Worm (Caenorhabditis elegans) whole organism, L4 larva: ENCODE results near the gene B0024.11.
A peak's percentile ranks its signal among the peaks of the same experiment; 100 is the strongest.

Source experiments
- F10B5.3 ChIP-seq: sonication (generic microtip); optimal IDR thresholded peaks from 2 replicates; lab custom pipeline; 2016; ENCODE audit warnings: mild to moderate bottlenecking, missing genetic modification characterization, missing compliant biosample characterization
- F49E8.2 ChIP-seq: sonication (generic microtip); optimal IDR thresholded peaks from 2 replicates; lab custom pipeline; 2016; ENCODE audit warnings: missing compliant biosample characterization, mild to moderate bottlenecking, missing genetic modification characterization, borderline replicate concordance
- Y48G9A.11 ChIP-seq: fragments of 200-800 bp; sonication (Bioruptor generic); IDR thresholded peaks from 2 replicates; pipeline ENCODE4 v1.3.6; 2022; ENCODE audit warnings: missing genetic modification reagents, missing genetic modification characterization, missing compliant biosample characterization
- ZK337.2 ChIP-seq: fragments of 200-800 bp; sonication (Bioruptor generic); IDR thresholded peaks from 2 replicates; pipeline ENCODE4 v1.3.6; 2022; ENCODE audit warnings: missing genetic modification reagents, missing genetic modification characterization, missing compliant biosample characterization
- ZK546.5 ChIP-seq, 2 experiments: sonication (generic microtip); optimal IDR thresholded peaks; 2 replicates each; lab custom pipeline; 2017; ENCODE audit warnings: missing biosample characterization in 2 of 2, missing genetic modification characterization in 2 of 2
- ceh-20 ChIP-seq: fragments of 200-800 bp; sonication (Bioruptor generic); IDR thresholded peaks from 2 replicates; pipeline ENCODE4 v1.3.6; 2022; ENCODE audit warnings: missing genetic modification reagents, missing genetic modification characterization, missing compliant biosample characterization
- ceh-32 ChIP-seq: sonication (generic microtip); optimal IDR thresholded peaks from 2 replicates; lab custom pipeline; 2016; ENCODE audit warnings: mild to moderate bottlenecking, missing genetic modification characterization, missing compliant biosample characterization; ENCODE audit not compliant: poor library complexity
- ceh-44 ChIP-seq: fragments of 200-800 bp; sonication (Bioruptor generic); IDR thresholded peaks from 2 replicates; pipeline ENCODE4 v1.3.6; 2022; ENCODE audit warnings: missing genetic modification reagents, missing genetic modification characterization, missing compliant biosample characterization
- ceh-62 ChIP-seq: sonication (generic microtip); optimal IDR thresholded peaks from 2 replicates; lab custom pipeline; 2017; ENCODE audit warnings: missing biosample characterization, missing genetic modification characterization
- cey-2 ChIP-seq: sonication (generic microtip); optimal IDR thresholded peaks from 3 replicates; lab custom pipeline; 2017; ENCODE audit warnings: missing genetic modification characterization, mild to moderate bottlenecking, missing compliant biosample characterization, antibody characterized with exemption, borderline replicate concordance; ENCODE audit not compliant: insufficient read depth
- daf-16 ChIP-seq, 3 experiments: sonication (generic microtip); optimal IDR thresholded peaks; 2 replicates each; lab custom pipeline; 2016 to 2017; ENCODE audit warnings: missing genetic modification characterization in 3 of 3, missing genetic modification reagents in 3 of 3, mild to moderate bottlenecking in 2 of 3, missing compliant biosample characterization in 2 of 3, missing biosample characterization in 1 of 3, moderate library complexity in 1 of 3
- daf-8 ChIP-seq: fragments of 200-800 bp; sonication (Bioruptor generic); IDR thresholded peaks from 2 replicates; pipeline ENCODE4 v1.3.6; 2022; ENCODE audit warnings: missing genetic modification characterization, missing compliant biosample characterization
- dmd-6 ChIP-seq: fragments of 200-800 bp; sonication (Bioruptor generic); IDR thresholded peaks from 2 replicates; pipeline ENCODE4 v1.3.6; 2022; ENCODE audit warnings: missing genetic modification reagents, missing genetic modification characterization, missing compliant biosample characterization
- dmd-8 ChIP-seq: fragments of 200-800 bp; sonication (Bioruptor generic); IDR thresholded peaks from 2 replicates; pipeline ENCODE4 v1.3.6; 2022; ENCODE audit warnings: missing genetic modification characterization, missing compliant biosample characterization
- dmd-9 ChIP-seq: fragments of 200-800 bp; sonication (Bioruptor generic); IDR thresholded peaks from 2 replicates; pipeline ENCODE4 v1.3.6; 2022; ENCODE audit warnings: missing genetic modification reagents, missing genetic modification characterization, missing compliant biosample characterization
- duxl-1 ChIP-seq: sonication (generic microtip); optimal IDR thresholded peaks from 2 replicates; lab custom pipeline; 2016; ENCODE audit warnings: mild to moderate bottlenecking, missing genetic modification characterization, moderate library complexity, missing compliant biosample characterization; ENCODE audit not compliant: poor library complexity
- dve-1 ChIP-seq: sonication (generic microtip); optimal IDR thresholded peaks from 2 replicates; lab custom pipeline; 2017; ENCODE audit warnings: antibody characterized with exemption, mild to moderate bottlenecking, missing genetic modification characterization, missing compliant biosample characterization; ENCODE audit not compliant: insufficient read depth
- fos-1 ChIP-seq: fragments of 150-350 bp; optimal IDR thresholded peaks from 2 replicates; lab custom pipeline; 2014; ENCODE audit warnings: missing biosample characterization, missing genetic modification characterization
- gei-8 ChIP-seq: fragments of 200-800 bp; sonication (Bioruptor generic); optimal IDR thresholded peaks from 2 replicates; lab custom pipeline; 2018; ENCODE audit warnings: mild to moderate bottlenecking, missing genetic modification characterization, missing compliant biosample characterization
- hif-1 ChIP-seq, 2 experiments: sonication (generic microtip); optimal IDR thresholded peaks; 2 replicates each; lab custom pipeline; 2016 to 2017; ENCODE audit warnings: missing compliant biosample characterization in 2 of 2, missing genetic modification characterization in 2 of 2, missing genetic modification reagents in 2 of 2, missing genotype in 2 of 2, mild to moderate bottlenecking in 1 of 2
- hlh-30 ChIP-seq: sonication (generic microtip); optimal IDR thresholded peaks from 2 replicates; lab custom pipeline; 2017; ENCODE audit warnings: antibody characterized with exemption, mild to moderate bottlenecking, missing genetic modification characterization, missing compliant biosample characterization; ENCODE audit not compliant: insufficient read depth
- hmg-1.1 ChIP-seq: fragments of 200-800 bp; sonication (Bioruptor generic); IDR thresholded peaks from 2 replicates; pipeline ENCODE4 v1.3.6; 2022; ENCODE audit warnings: missing genetic modification reagents, missing genetic modification characterization, missing compliant biosample characterization
- lin-38 ChIP-seq: fragments of 200-800 bp; sonication (Bioruptor generic); IDR thresholded peaks from 2 replicates; pipeline ENCODE4 v1.3.6; 2022; ENCODE audit warnings: missing genetic modification reagents, missing genetic modification characterization, missing compliant biosample characterization
- lin-39 ChIP-seq: fragments of 150-350 bp; optimal IDR thresholded peaks from 2 replicates; lab custom pipeline; 2014; ENCODE audit warnings: missing biosample characterization, missing genetic modification reagents, missing genetic modification characterization
- lsy-2 ChIP-seq, 2 experiments: fragments of 150-350 bp in 1 of 2; sonication (generic microtip) in 1 of 2; optimal IDR thresholded peaks; 2 replicates each; lab custom pipeline; 2014 to 2017; ENCODE audit warnings: missing biosample characterization in 2 of 2, missing genetic modification characterization in 2 of 2
- madf-5 ChIP-seq, 2 experiments: fragments of 200-800 bp; sonication (Bioruptor generic); IDR thresholded peaks; 2 replicates each; pipeline ENCODE4 v1.3.6; 2022; ENCODE audit warnings: missing compliant biosample characterization in 2 of 2, missing genetic modification characterization in 2 of 2
- madf-9 ChIP-seq: fragments of 200-800 bp; sonication (Bioruptor generic); conservative IDR thresholded peaks from 2 replicates; pipeline ENCODE4 v1.3.6; 2022; ENCODE audit warnings: missing genetic modification reagents, missing genetic modification characterization, missing compliant biosample characterization
- mdl-1 ChIP-seq, 2 experiments: fragments of 150-350 bp in 1 of 2; sonication (generic microtip) in 1 of 2; optimal IDR thresholded peaks; 2 replicates each; lab custom pipeline; 2014 to 2017; ENCODE audit warnings: missing biosample characterization in 2 of 2, missing genetic modification characterization in 2 of 2
- nhr-102 ChIP-seq: sonication (generic microtip); optimal IDR thresholded peaks from 2 replicates; lab custom pipeline; 2016; ENCODE audit warnings: mild to moderate bottlenecking, missing genetic modification characterization, moderate library complexity, missing compliant biosample characterization
- nhr-11 ChIP-seq: fragments of 150-350 bp; optimal IDR thresholded peaks from 2 replicates; lab custom pipeline; 2014; ENCODE audit warnings: missing biosample characterization, missing genetic modification characterization
- nhr-237 ChIP-seq: sonication (generic microtip); optimal IDR thresholded peaks from 2 replicates; lab custom pipeline; 2017; ENCODE audit warnings: missing biosample characterization, missing genetic modification characterization
- nhr-28 ChIP-seq: fragments of 150-350 bp; optimal IDR thresholded peaks from 2 replicates; lab custom pipeline; 2014; ENCODE audit warnings: missing biosample characterization, missing genetic modification characterization
- nhr-41 ChIP-seq: fragments of 200-800 bp; sonication (Bioruptor generic); IDR thresholded peaks from 2 replicates; pipeline ENCODE4 v1.3.6; 2022; ENCODE audit warnings: missing genetic modification reagents, missing genetic modification characterization, missing compliant biosample characterization
- nhr-48 ChIP-seq: sonication (generic microtip); optimal IDR thresholded peaks from 2 replicates; lab custom pipeline; 2016; ENCODE audit warnings: mild to moderate bottlenecking, missing genetic modification characterization, missing compliant biosample characterization
- nhr-77 ChIP-seq: fragments of 150-350 bp; optimal IDR thresholded peaks from 2 replicates; lab custom pipeline; 2014; ENCODE audit warnings: missing biosample characterization, missing genetic modification characterization
- pha-4 ChIP-seq, 2 experiments: fragments of 150-350 bp in 1 of 2; fragments of 200-800 bp in 1 of 2; sonication (Bioruptor generic) in 1 of 2; IDR thresholded peaks in 1 of 2; optimal IDR thresholded peaks in 1 of 2; 2 replicates each; pipeline versions ENCODE4 v1.3.6 to Lab custom; 2014 to 2022; ENCODE audit warnings: missing genetic modification characterization in 2 of 2, missing genetic modification reagents in 2 of 2, missing biosample characterization in 1 of 2, missing compliant biosample characterization in 1 of 2
- rbr-2 ChIP-seq: sonication (generic microtip); optimal IDR thresholded peaks from 2 replicates; lab custom pipeline; 2016; ENCODE audit warnings: missing genotype, missing genetic modification characterization, missing compliant biosample characterization
- sdz-12 ChIP-seq: fragments of 200-800 bp; sonication (Bioruptor generic); optimal IDR thresholded peaks from 2 replicates; lab custom pipeline; 2018; ENCODE audit warnings: mild to moderate bottlenecking, missing genetic modification characterization, missing compliant biosample characterization
- skn-1 ChIP-seq: fragments of 150-350 bp; optimal IDR thresholded peaks from 2 replicates; lab custom pipeline; 2014; ENCODE audit warnings: missing biosample characterization, missing genetic modification characterization
- snpc-4 ChIP-seq: fragments of 150-350 bp; optimal IDR thresholded peaks from 2 replicates; lab custom pipeline; 2014; ENCODE audit warnings: missing biosample characterization, missing genetic modification characterization
- spr-1 ChIP-seq: sonication (generic microtip); optimal IDR thresholded peaks from 2 replicates; lab custom pipeline; 2016; ENCODE audit warnings: mild to moderate bottlenecking, missing genetic modification characterization, missing compliant biosample characterization
- spr-3 ChIP-seq: fragments of 200-800 bp; sonication (Bioruptor generic); optimal IDR thresholded peaks from 2 replicates; lab custom pipeline; 2018; ENCODE audit warnings: mild to moderate bottlenecking, missing genetic modification characterization, missing compliant biosample characterization
- tra-1 ChIP-seq: fragments of 200-800 bp; sonication (Bioruptor generic); IDR thresholded peaks from 2 replicates; pipeline ENCODE4 v1.3.6; 2022; ENCODE audit warnings: missing genetic modification reagents, missing genetic modification characterization, missing compliant biosample characterization
- zfp-2 ChIP-seq: sonication (generic microtip); optimal IDR thresholded peaks from 2 replicates; lab custom pipeline; 2016; ENCODE audit warnings: mild to moderate bottlenecking, missing genetic modification characterization, missing compliant biosample characterization
- zip-11 ChIP-seq: fragments of 200-800 bp; sonication (Bioruptor generic); IDR thresholded peaks from 2 replicates; pipeline ENCODE4 v1.3.6; 2022; ENCODE audit warnings: missing genetic modification characterization, missing compliant biosample characterization
- ztf-7 ChIP-seq: fragments of 150-350 bp; optimal IDR thresholded peaks from 2 replicates; lab custom pipeline; 2014; ENCODE audit warnings: missing biosample characterization, missing genetic modification characterization

The B0024.11 gene

ce11 chrV:10355773-10356335 is 36.5 kb upstream of the B0024.11 start, which contains the start of gene sluh-7 (continued):
- no peak for TF ChIP-seq nhr-41 (GFP tag; lab: Robert Waterston, UW)
- no peak for TF ChIP-seq snpc-4 (tag; lab: Kevin White, UChicago)
- TF ChIP-seq daf-8 (GFP tag; lab: Robert Waterston, UW) = no peak
- peak; percentile 84 for TF ChIP-seq ZK337.2 (GFP tag; lab: Robert Waterston, UW)

- TF ChIP-seq nhr-102 (tag; lab: Kevin White, UChicago) (peak; percentile 34), F49E8.2 (tag; lab: Kevin White, UChicago) (peak; percentile 11), pha-4 (GFP tag; IDR thresholded peaks at IDR 0.05; lab: Robert Waterston, UW) (peak; percentile 65; the same call in 1 of the 2 replicates), pha-4 (tag; optimal IDR thresholded peaks at IDR 0.05; lab: Kevin White, UChicago) (peak; percentile 32), nhr-237 (tag; lab: Kevin White, UChicago) (no peak), Y48G9A.11 (no peak), tra-1 (GFP tag; lab: Robert Waterston, UW) (no peak), lsy-2 (tag; optimal IDR thresholded peaks at IDR 0.05; lab: Kevin White, UChicago) (peak in 1 of 2 experiments; percentile 94), skn-1 (tag; lab: Kevin White, UChicago) (no peak), lin-38 (GFP tag; lab: Robert Waterston, UW) (peak; percentile 74), F10B5.3 (tag; lab: Kevin White, UChicago) (no peak), ceh-20 (no peak), dve-1 (tag; lab: Kevin White, UChicago) (peak; percentile 82), ztf-7 (tag; lab: Kevin White, UChicago) (peak; percentile 62), zfp-2 (tag; lab: Kevin White, UChicago) (peak; percentile 22), spr-1 (peak; percentile 52), ceh-32 (tag; lab: Kevin White, UChicago) (no peak), madf-9 (GFP tag; lab: Robert Waterston, UW) (no peak), mdl-1 (tag; optimal IDR thresholded peaks at IDR 0.05; lab: Kevin White, UChicago) (peak in 1 of 2 experiments; percentile 36), rbr-2 (tag; lab: Kevin White, UChicago) (peak; percentile 71), nhr-77 (peak; percentile 71), duxl-1 (tag; lab: Kevin White, UChicago) (peak; percentile 36), nhr-11 (tag; lab: Kevin White, UChicago) (peak; percentile 62), dmd-9 (GFP tag; lab: Robert Waterston, UW) (0 out of 2 replicates have a peak, but pooled peaks have one; percentile 57), nhr-28 (tag; lab: Kevin White, UChicago) (peak; percentile 60), lin-39 (tag; lab: Kevin White, UChicago) (no peak), dmd-6 (GFP tag; lab: Robert Waterston, UW) (peak; percentile 80), hif-1 (tag; optimal IDR thresholded peaks at IDR 0.05; lab: Kevin White, UChicago) (peak; percentile 10 to 58), ceh-44 (GFP tag; lab: Robert Waterston, UW) (no peak), spr-3 (GFP tag; lab: Kevin White, UChicago) (no peak), ceh-62 (tag; lab: Kevin White, UChicago) (no peak), fos-1 (no peak), madf-5 (GFP tag; IDR thresholded peaks at IDR 0.05; lab: Robert Waterston, UW) (no peak), zip-11 (GFP tag; lab: Robert Waterston, UW) (no peak), sdz-12 (GFP tag; lab: Kevin White, UChicago) (no peak), dmd-8 (GFP tag; lab: Robert Waterston, UW) (no peak), hmg-1.1 (GFP tag; lab: Robert Waterston, UW) (peak; percentile 68), cey-2 (no peak), hlh-30 (tag; lab: Kevin White, UChicago) (peak; percentile 71), nhr-48 (tag; lab: Kevin White, UChicago) (peak; percentile 27), daf-16 (GFP tag; optimal IDR thresholded peaks at IDR 0.05; lab: Kevin White, UChicago) (peak in 1 of 2 experiments; percentile 4), daf-16 (tag; optimal IDR thresholded peaks at IDR 0.05; lab: Kevin White, UChicago) (peak; percentile 62), ZK546.5 (tag; optimal IDR thresholded peaks at IDR 0.05; lab: Kevin White, UChicago) (peak in 1 of 2 experiments; percentile 24), gei-8 (GFP tag; lab: Kevin White, UChicago) (no peak)
These were observed 33.6 kb upstream of the B0024.11 start, which contains the start of gene nol-56 for ce11 chrV:10352928-10353427. TSS of gene nol-56 (minus strand) at chrV:10352978.
